Worm (Caenorhabditis elegans): ENCODE data around the gene Y24D9A.6.
A peak's percentile ranks its signal among the peaks of the same experiment; 100 is the strongest.

Gene Y24D9A.6

DNA sequence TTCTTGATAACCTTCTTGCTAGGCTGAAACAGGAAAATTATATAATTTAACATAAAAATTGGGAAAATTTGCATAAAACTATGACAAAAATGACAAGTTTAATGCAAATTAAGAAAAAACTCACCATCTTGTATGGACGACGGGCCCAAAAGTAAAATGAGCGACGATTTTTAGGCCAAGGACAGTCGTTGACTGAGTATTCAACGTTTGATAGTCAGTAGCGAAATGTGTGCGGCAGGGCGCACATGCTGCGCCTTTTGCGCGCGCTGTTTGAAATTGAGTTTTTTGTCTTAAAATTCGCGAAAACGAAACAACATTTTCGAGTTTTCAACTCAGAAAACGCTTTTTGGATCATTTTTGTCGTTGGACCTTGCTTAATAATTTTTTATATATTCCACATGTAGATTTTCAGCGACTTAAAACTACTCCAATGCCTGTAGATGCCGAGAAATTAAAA lies 9.7 kb downstream of the Y24D9A.6 start, which contains the start of the genes rpl-7A and set-21 (continued):
- TF ChIP-seq lsy-2 (tag; optimal IDR thresholded peaks at IDR 0.05) (peak; percentile 91 to 97), mab-5 (tag; optimal IDR thresholded peaks at IDR 0.05) (peak; percentile 89), egl-27 (tag; optimal IDR thresholded peaks at IDR 0.05) (peak; percentile 51), nhr-77 (tag; optimal IDR thresholded peaks at IDR 0.05) (peak; percentile 62), lin-39 (tag; optimal IDR thresholded peaks at IDR 0.05) (no peak)

DNA sequence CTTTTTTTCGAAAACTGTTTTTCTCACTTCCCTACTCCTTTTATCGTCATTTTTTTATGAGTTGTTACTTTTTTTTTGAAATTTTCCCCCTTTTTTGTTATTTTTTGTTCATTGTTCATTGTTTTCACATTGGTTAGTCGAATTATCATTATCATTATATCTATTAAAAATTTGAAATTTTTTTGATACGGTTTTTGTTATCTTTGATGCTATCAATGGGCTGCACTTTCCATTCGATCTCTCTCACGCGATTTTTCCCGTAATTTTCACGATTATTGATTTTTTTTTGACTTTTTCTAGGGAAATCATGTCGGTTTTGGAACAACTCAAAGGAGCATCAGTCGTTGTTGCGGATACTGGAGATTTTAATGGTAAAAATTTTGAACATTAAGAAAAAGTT lies 13.8 kb downstream of the Y24D9A.6 start, which contains the start of gene tald-1:
Gene tald-1, plus strand, starts transcription at position 301 of the 400 bp plus-strand sequence.
- TF ChIP-seq nhr-12 (tag; optimal IDR thresholded peaks at IDR 0.05) (no peak), nhr-25 (tag; optimal IDR thresholded peaks at IDR 0.05) (no peak), lin-13 (GFP tag; optimal IDR thresholded peaks at IDR 0.05) (no peak), blmp-1 (tag; optimal IDR thresholded peaks at IDR 0.05; ENCODE audit: insufficient read depth) (no peak), fos-1 (tag; optimal IDR thresholded peaks at IDR 0.05) (peak; percentile 47)

ce11 chrIV:4369116-4369515 lies 31.1 kb downstream of the Y24D9A.6 start:
- TF ChIP-seq nhr-10 (tag; optimal IDR thresholded peaks at IDR 0.05) (no peak), ztf-11 (tag; optimal IDR thresholded peaks at IDR 0.05) (no peak), mdl-1 (tag; optimal IDR thresholded peaks at IDR 0.05) (no peak), elt-1 (tag; optimal IDR thresholded peaks at IDR 0.05) (no peak), ztf-1 (GFP tag; conservative IDR thresholded peaks at IDR 0.05) (no peak), nhr-23 (tag; optimal IDR thresholded peaks at IDR 0.05) (no peak), ama-1 (optimal IDR thresholded peaks at IDR 0.05) (no peak), ceh-82 (tag; optimal IDR thresholded peaks at IDR 0.05) (no peak), blmp-1 (tag; optimal IDR thresholded peaks at IDR 0.05; ENCODE audit: insufficient read depth) (no peak), R02D3.7 (tag; optimal IDR thresholded peaks at IDR 0.05) (no peak), peb-1 (tag; optimal IDR thresholded peaks at IDR 0.05) (no peak), nhr-237 (tag; optimal IDR thresholded peaks at IDR 0.05) (no peak), lin-11 (tag; optimal IDR thresholded peaks at IDR 0.05) (no peak), nhr-77 (tag; optimal IDR thresholded peaks at IDR 0.05) (no peak), skn-1 (tag; optimal IDR thresholded peaks at IDR 0.05) (no peak), unc-62 (GFP tag; optimal IDR thresholded peaks at IDR 0.05) (no peak), Y55F3AM.14 (GFP tag; optimal IDR thresholded peaks at IDR 0.05) (no peak), sem-4 (tag; optimal IDR thresholded peaks at IDR 0.05) (no peak), mbf-1 (tag; optimal IDR thresholded peaks at IDR 0.05) (no peak)

DNA sequence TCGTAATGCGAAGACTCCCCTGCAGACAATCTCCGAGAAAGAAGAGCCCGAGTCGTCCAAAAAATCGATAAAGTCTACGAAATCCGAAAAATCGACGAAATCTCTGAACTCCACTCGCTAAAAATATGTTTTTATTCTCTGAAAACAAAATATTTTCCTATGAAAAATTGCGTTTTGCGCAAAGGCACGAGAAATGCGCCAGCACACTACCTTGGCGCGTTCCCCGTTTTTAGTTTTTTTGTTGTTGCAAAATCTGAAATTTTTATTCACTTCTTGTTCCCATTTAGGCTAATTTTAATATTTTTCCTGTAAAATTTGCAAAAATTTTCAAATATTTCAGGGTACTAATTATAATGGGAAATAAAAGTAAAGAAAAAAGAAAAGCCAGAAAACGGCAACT lies 39.7 kb downstream of the Y24D9A.6 start, which contains the start of gene F55F10.1:
Gene F55F10.1, plus strand, starts transcription at position 341 of the 400 bp plus-strand sequence.
- peak; percentile 27 for TF ChIP-seq fos-1 (tag; optimal IDR thresholded peaks at IDR 0.05)
- no peak for TF ChIP-seq unc-39 (tag; optimal IDR thresholded peaks at IDR 0.05)
- TF ChIP-seq gmeb-1 (tag; optimal IDR thresholded peaks at IDR 0.05) = peak; percentile 88
- no peak for TF ChIP-seq elt-3 (tag; optimal IDR thresholded peaks at IDR 0.05)
- no peak for TF ChIP-seq aly-2 (tag; optimal IDR thresholded peaks at IDR 0.05)
- TF ChIP-seq egl-27 (tag; optimal IDR thresholded peaks at IDR 0.05) = peak; percentile 15
- peak; percentile 52 for TF ChIP-seq nhr-25 (tag; optimal IDR thresholded peaks at IDR 0.05)
- TF ChIP-seq nhr-129 (tag; optimal IDR thresholded peaks at IDR 0.05) = peak; percentile 29
- no peak for TF ChIP-seq ceh-16 (tag; optimal IDR thresholded peaks at IDR 0.05)
- peak; percentile 9 for TF ChIP-seq nhr-21 (tag; optimal IDR thresholded peaks at IDR 0.05)
- peak; percentile 9 for TF ChIP-seq mab-5 (tag; optimal IDR thresholded peaks at IDR 0.05)
- peak; percentile 79 for TF ChIP-seq C34F6.9 (tag; optimal IDR thresholded peaks at IDR 0.05)
- TF ChIP-seq F13H6.1 (tag; optimal IDR thresholded peaks at IDR 0.05) = peak; percentile 36
- peak; percentile 48 for TF ChIP-seq sma-3 (GFP tag; optimal IDR thresholded peaks at IDR 0.05)
- TF ChIP-seq ama-1 (optimal IDR thresholded peaks at IDR 0.05) = no peak
- TF ChIP-seq unc-55 (GFP tag; optimal IDR thresholded peaks at IDR 0.05) = peak; percentile 53
- peak; percentile 83 to 88 for TF ChIP-seq lsy-2 (tag; optimal IDR thresholded peaks at IDR 0.05)
- peak; percentile 52 for TF ChIP-seq crh-2 (tag; optimal IDR thresholded peaks at IDR 0.05)
